Fruit fly (Drosophila melanogaster): ENCODE results near the gene mahe.

mahe gene

dm6 chrX:7901153-7902038 is 29.8 kb downstream of the mahe start, which contains the start of the genes RpS6 and bys:
Gene RpS6 (minus strand): TSS chrX:7901331.
Gene bys (plus strand): TSS chrX:7901880.
- TF ChIP-seq CG12605 (GFP tag; IDR thresholded peaks at IDR 0.05) (peak; percentile 44; the same call in 1 of the 2 replicates), Pif1B (GFP tag; optimal IDR thresholded peaks at IDR 0.05) (no peak), EcR (GFP tag; optimal IDR thresholded peaks at IDR 0.05) (no peak), CG4496 (GFP tag; IDR thresholded peaks at IDR 0.05) (peak; percentile 66), CG17806 (tag; optimal IDR thresholded peaks at IDR 0.05) (no peak), gl (tag; optimal IDR thresholded peaks at IDR 0.05) (no peak), CG9948 (tag; optimal IDR thresholded peaks at IDR 0.05) (peak; percentile 28), CG15710 (tag; optimal IDR thresholded peaks at IDR 0.05) (peak; percentile 16), rn (GFP tag; IDR thresholded peaks at IDR 0.05) (no peak), D1 (tag; optimal IDR thresholded peaks at IDR 0.05) (no peak), Pif1A (GFP tag; optimal IDR thresholded peaks at IDR 0.05) (peak; percentile 61), CG13204 (GFP tag; optimal IDR thresholded peaks at IDR 0.05) (no peak), CG10348 (GFP tag; IDR thresholded peaks at IDR 0.05) (no peak), CG8301 (tag; optimal IDR thresholded peaks at IDR 0.05) (no peak), CG14655 (GFP tag; optimal IDR thresholded peaks at IDR 0.05) (no peak), CG34367 (tag; optimal IDR thresholded peaks at IDR 0.05) (peak; percentile 24), CG32121 (GFP tag; IDR thresholded peaks at IDR 0.05) (no peak), Snoo (tag; optimal IDR thresholded peaks at IDR 0.05) (peak; percentile 60), Ets98B (GFP tag; IDR thresholded peaks at IDR 0.05) (peak; percentile 38), fd96Ca (GFP tag; IDR thresholded peaks at IDR 0.05) (peak; percentile 58; the same call in 1 of the 3 replicates), CG8159 (tag; optimal IDR thresholded peaks at IDR 0.05) (peak; percentile 16)

dm6 chrX:7900659-7901058 is 30.5 kb downstream of the mahe start:
- TF ChIP-seq EcR (GFP tag; optimal IDR thresholded peaks at IDR 0.05) (no peak), CG12605 (GFP tag; IDR thresholded peaks at IDR 0.05) (no peak), gl (tag; optimal IDR thresholded peaks at IDR 0.05) (no peak), CG15710 (tag; optimal IDR thresholded peaks at IDR 0.05) (no peak), CG34367 (tag; optimal IDR thresholded peaks at IDR 0.05) (no peak), CG32121 (GFP tag; IDR thresholded peaks at IDR 0.05) (no peak), CG9948 (tag; optimal IDR thresholded peaks at IDR 0.05) (no peak), Ets98B (GFP tag; IDR thresholded peaks at IDR 0.05) (no peak), CG8301 (tag; optimal IDR thresholded peaks at IDR 0.05) (no peak)

dm6 chrX:7893411-7894122 is 37.6 kb downstream of the mahe start, which contains the start of the genes CG45089, ND-MNLL and p115:
Gene CG45089 (minus strand): TSS chrX:7893798.
Gene ND-MNLL (minus strand): TSS chrX:7893798.
Gene p115 (plus strand): TSS chrX:7894031.
- TF ChIP-seq CG17806 (tag; optimal IDR thresholded peaks at IDR 0.05) (peak; percentile 21), CG15710 (tag; optimal IDR thresholded peaks at IDR 0.05) (peak; percentile 38), CG10348 (GFP tag; IDR thresholded peaks at IDR 0.05) (no peak), Pif1B (GFP tag; optimal IDR thresholded peaks at IDR 0.05) (peak; percentile 32), CG4496 (GFP tag; IDR thresholded peaks at IDR 0.05) (0 out of 3 replicates have a peak, but pooled peaks have one; percentile 26), Ets98B (GFP tag; IDR thresholded peaks at IDR 0.05) (peak; percentile 17; the same call in 1 of the 2 replicates), CG13204 (GFP tag; optimal IDR thresholded peaks at IDR 0.05) (no peak), fd96Ca (GFP tag; IDR thresholded peaks at IDR 0.05) (no peak; the same call in 2 of the 3 replicates), CG12605 (GFP tag; IDR thresholded peaks at IDR 0.05) (no peak), CG8159 (tag; optimal IDR thresholded peaks at IDR 0.05) (peak; percentile 40), gl (tag; optimal IDR thresholded peaks at IDR 0.05) (no peak), CG14655 (GFP tag; optimal IDR thresholded peaks at IDR 0.05) (no peak), Pif1A (GFP tag; optimal IDR thresholded peaks at IDR 0.05) (peak; percentile 46), EcR (GFP tag; optimal IDR thresholded peaks at IDR 0.05) (no peak), CG32121 (GFP tag; IDR thresholded peaks at IDR 0.05) (peak; percentile 48; the same call in 1 of the 2 replicates), CG34367 (tag; optimal IDR thresholded peaks at IDR 0.05) (no peak), CG8301 (tag; optimal IDR thresholded peaks at IDR 0.05) (no peak), D1 (tag; optimal IDR thresholded peaks at IDR 0.05) (no peak), rn (GFP tag; IDR thresholded peaks at IDR 0.05) (no peak), Snoo (tag; optimal IDR thresholded peaks at IDR 0.05) (peak; percentile 10), CG9948 (tag; optimal IDR thresholded peaks at IDR 0.05) (peak; percentile 20)

- TF ChIP-seq CG17806 (tag; optimal IDR thresholded peaks at IDR 0.05) (peak; percentile 47), CG8159 (tag; optimal IDR thresholded peaks at IDR 0.05) (peak; percentile 58), CG15710 (tag; optimal IDR thresholded peaks at IDR 0.05) (peak; percentile 65), CG4496 (GFP tag; IDR thresholded peaks at IDR 0.05) (peak; percentile 58; the same call in 2 of the 3 replicates), CG13204 (GFP tag; optimal IDR thresholded peaks at IDR 0.05) (no peak), Ets98B (GFP tag; IDR thresholded peaks at IDR 0.05) (0 out of 2 replicates have a peak, but pooled peaks have one; percentile 7), CG14655 (GFP tag; optimal IDR thresholded peaks at IDR 0.05) (peak; percentile 77), CG34367 (tag; optimal IDR thresholded peaks at IDR 0.05) (peak; percentile 33), CG10348 (GFP tag; IDR thresholded peaks at IDR 0.05) (no peak), CG9948 (tag; optimal IDR thresholded peaks at IDR 0.05) (peak; percentile 56), Pif1A (GFP tag; optimal IDR thresholded peaks at IDR 0.05) (peak; percentile 63), Snoo (tag; optimal IDR thresholded peaks at IDR 0.05) (peak; percentile 44), rn (GFP tag; IDR thresholded peaks at IDR 0.05) (no peak), CG8301 (tag; optimal IDR thresholded peaks at IDR 0.05) (peak; percentile 54)
These were observed 38.7 kb downstream of the mahe start for dm6 chrX:7892539-7892899.
